Worm (Caenorhabditis elegans) whole organism, young adult: ENCODE results near the gene ima-1.
"Not testable (repeated sequence)": the region's sequence is repeated elsewhere in the genome, so short reads cannot be mapped to it uniquely, and the experiment has no call there.

ENCODE experiments used
- die-1 ChIP-seq: sonication (generic microtip); optimal IDR thresholded peaks from 2 replicates; lab custom pipeline; 2016; ENCODE audit warnings: missing genotype, mild to moderate bottlenecking, missing genetic modification characterization, missing compliant biosample characterization
- lin-35 ChIP-seq, 3 experiments: fragments of 150-350 bp in 2 of 3; sonication (generic microtip) in 1 of 3; optimal IDR thresholded peaks; 2 replicates each; lab custom pipeline; 2014 to 2018; ENCODE audit warnings: missing biosample characterization in 3 of 3, missing genetic modification characterization in 3 of 3, missing genetic modification reagents in 3 of 3
- sea-2 ChIP-seq: fragments of 200-800 bp; sonication (Bioruptor generic); IDR thresholded peaks from 2 replicates; pipeline ENCODE4 v1.3.6; 2022; ENCODE audit warnings: missing genetic modification characterization, missing compliant biosample characterization

DNA sequence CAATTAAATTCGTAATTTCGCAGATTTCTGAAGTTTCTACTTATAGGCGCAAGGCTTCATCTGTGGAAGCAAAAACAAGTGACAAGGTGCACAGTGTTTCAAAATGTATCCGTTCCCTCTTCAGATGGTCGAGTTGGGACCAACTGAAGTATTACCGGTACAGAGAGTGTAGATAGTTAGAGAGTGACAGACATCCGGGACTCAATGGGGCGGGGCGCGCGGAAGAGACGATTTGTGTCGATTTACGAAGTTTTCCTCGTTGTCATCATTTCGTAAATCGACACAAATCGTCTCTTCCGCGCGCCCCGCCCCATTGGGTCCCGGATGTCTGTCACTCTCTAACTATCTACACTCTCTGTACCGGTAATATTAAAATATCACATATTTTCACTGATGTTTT is 46.6 kb downstream of the ima-1 start, which contains the start of gene C03E10.3:
- not testable (repeated sequence) for TF ChIP-seq lin-35 (GFP tag; optimal IDR thresholded peaks at IDR 0.05; lab: Kevin White, UChicago); die-1; sea-2 (GFP tag; lab: Robert Waterston, UW)
